Fruit fly (Drosophila melanogaster) whole organism, embryonic: ENCODE data around the gene BRWD3.

Experiments used
- Asciz ChIP-seq: fragments of 200-800 bp; sonication (Bioruptor generic); optimal IDR thresholded peaks from 2 replicates; lab custom pipeline; 2017; ENCODE audit warnings: missing biosample characterization, mild to moderate bottlenecking, missing genetic modification characterization, missing genetic modification reagents
- BtbVII ChIP-seq: fragments of 200-800 bp; sonication (Bioruptor generic); optimal IDR thresholded peaks from 3 replicates; lab custom pipeline; 2017; ENCODE audit warnings: missing biosample characterization, mild to moderate bottlenecking, missing genetic modification characterization
- CG10147 ChIP-seq: fragments of 200-800 bp; sonication (Bioruptor generic); optimal IDR thresholded peaks from 2 replicates; lab custom pipeline; 2019; ENCODE audit warnings: missing biosample characterization, mild to moderate bottlenecking, missing genetic modification characterization, moderate library complexity
- CG10565 ChIP-seq: fragments of 200-800 bp; sonication (Bioruptor generic); optimal IDR thresholded peaks from 3 replicates; lab custom pipeline; 2016; ENCODE audit warnings: missing biosample characterization, mild to moderate bottlenecking, missing genetic modification characterization
- CG10959 ChIP-seq: fragments of 200-800 bp; sonication (Bioruptor generic); IDR thresholded peaks from 2 replicates; pipeline ENCODE4 v1.3.6; 2022; ENCODE audit warnings: missing biosample characterization, missing genetic modification characterization
- CG12236 ChIP-seq: fragments of 200-800 bp; sonication (Bioruptor generic); optimal IDR thresholded peaks from 2 replicates; lab custom pipeline; 2016; ENCODE audit warnings: missing biosample characterization, missing genetic modification characterization
- CG13287 ChIP-seq: fragments of 200-800 bp; sonication (Bioruptor generic); IDR thresholded peaks from 2 replicates; pipeline ENCODE4 v1.3.6; 2022; ENCODE audit warnings: missing biosample characterization, missing genetic modification characterization; ENCODE audit not compliant: partially characterized antibody
- CG15696 ChIP-seq: fragments of 200-800 bp; sonication (Bioruptor generic); optimal IDR thresholded peaks from 2 replicates; lab custom pipeline; 2019; ENCODE audit warnings: missing biosample characterization, mild to moderate bottlenecking, missing genetic modification characterization, moderate library complexity
- CG1832 ChIP-seq: fragments of 200-800 bp; sonication (Bioruptor generic); optimal IDR thresholded peaks from 2 replicates; lab custom pipeline; 2017; ENCODE audit warnings: missing biosample characterization, mild to moderate bottlenecking, missing genetic modification characterization, inconsistent platforms
- CG18476 ChIP-seq: fragments of 200-800 bp; sonication (Bioruptor generic); optimal IDR thresholded peaks from 2 replicates; lab custom pipeline; 2016; ENCODE audit warnings: missing biosample characterization, mild to moderate bottlenecking, missing genetic modification characterization
- CG2116 ChIP-seq: fragments of 200-800 bp; sonication (Bioruptor generic); optimal IDR thresholded peaks from 3 replicates; lab custom pipeline; 2018; ENCODE audit warnings: missing biosample characterization, mild to moderate bottlenecking, missing genetic modification characterization
- CG2120 ChIP-seq: fragments of 200-800 bp; sonication (Bioruptor generic); optimal IDR thresholded peaks from 3 replicates; lab custom pipeline; 2016; ENCODE audit warnings: missing biosample characterization, missing genetic modification characterization
- CG3163 ChIP-seq: fragments of 200-800 bp; sonication (Bioruptor generic); optimal IDR thresholded peaks from 3 replicates; lab custom pipeline; 2016; ENCODE audit warnings: missing biosample characterization, missing genetic modification characterization
- CG33557 ChIP-seq: fragments of 200-800 bp; sonication (Bioruptor generic); optimal IDR thresholded peaks from 2 replicates; lab custom pipeline; 2019; ENCODE audit warnings: missing biosample characterization, mild to moderate bottlenecking, missing genetic modification characterization, moderate library complexity
- CG4424 ChIP-seq: fragments of 200-800 bp; sonication (Bioruptor generic); optimal IDR thresholded peaks from 3 replicates; lab custom pipeline; 2016; ENCODE audit warnings: missing biosample characterization, missing genetic modification characterization
- CG4820 ChIP-seq: fragments of 200-800 bp; sonication (Bioruptor generic); optimal IDR thresholded peaks from 3 replicates; lab custom pipeline; 2016; ENCODE audit warnings: missing biosample characterization, missing genetic modification characterization
- CG6765 ChIP-seq: fragments of 200-800 bp; sonication (Bioruptor generic); optimal IDR thresholded peaks from 3 replicates; lab custom pipeline; 2017; ENCODE audit warnings: missing biosample characterization, mild to moderate bottlenecking, missing genetic modification characterization
- Dll ChIP-seq: fragments of 200-800 bp; sonication (Bioruptor generic); IDR thresholded peaks from 4 replicates; pipeline ENCODE4 v1.3.6; 2022; ENCODE audit warnings: missing biosample characterization, missing genetic modification characterization; ENCODE audit not compliant: partially characterized antibody
- Doc3 ChIP-seq: fragments of 200-800 bp; sonication (Bioruptor generic); IDR thresholded peaks from 3 replicates; pipeline ENCODE4 v1.3.6; 2022; ENCODE audit warnings: missing biosample characterization, missing genetic modification characterization; ENCODE audit not compliant: partially characterized antibody
- Dref ChIP-seq: fragments of 200-800 bp; sonication (Bioruptor generic); IDR thresholded peaks from 2 replicates; pipeline ENCODE4 v1.3.6; 2022; ENCODE audit warnings: missing biosample characterization, missing genetic modification characterization
- Elba2 ChIP-seq: fragments of 200-800 bp; sonication (Bioruptor generic); optimal IDR thresholded peaks from 3 replicates; lab custom pipeline; 2016; ENCODE audit warnings: missing biosample characterization, missing genetic modification characterization
- H2.0 ChIP-seq: fragments of 200-800 bp; sonication (Bioruptor generic); IDR thresholded peaks from 2 replicates; pipeline ENCODE4 v1.3.6; 2022; ENCODE audit warnings: missing biosample characterization, missing genetic modification characterization
- HLH54F ChIP-seq: fragments of 200-800 bp; sonication (Bioruptor generic); optimal IDR thresholded peaks from 3 replicates; lab custom pipeline; 2016; ENCODE audit warnings: missing biosample characterization, missing genetic modification characterization
- Hr3 ChIP-seq: fragments of 200-800 bp; sonication (Bioruptor generic); optimal IDR thresholded peaks from 3 replicates; lab custom pipeline; 2016; ENCODE audit warnings: missing biosample characterization, missing genetic modification characterization
- Lpt ChIP-seq: fragments of >200 bp; optimal IDR thresholded peaks from 2 replicates; lab custom pipeline; 2018; ENCODE audit warnings: missing biosample characterization, missing genetic modification characterization
- Poxn ChIP-seq: fragments of 200-800 bp; sonication (Bioruptor generic); IDR thresholded peaks from 2 replicates; pipeline ENCODE4 v1.3.6; 2022; ENCODE audit warnings: missing biosample characterization, missing genetic modification characterization
- Rfx ChIP-seq: fragments of 200-800 bp; sonication (Bioruptor generic); IDR thresholded peaks from 2 replicates; pipeline ENCODE4 v1.3.6; 2022; ENCODE audit warnings: missing biosample characterization, missing genetic modification characterization
- Rx ChIP-seq: fragments of 200-800 bp; sonication (Bioruptor generic); IDR thresholded peaks from 2 replicates; pipeline ENCODE4 v1.3.6; 2022; ENCODE audit warnings: missing biosample characterization, missing genetic modification characterization
- Sry-β ChIP-seq: fragments of 200-800 bp; sonication (Bioruptor generic); optimal IDR thresholded peaks from 2 replicates; lab custom pipeline; 2018; ENCODE audit warnings: missing biosample characterization, mild to moderate bottlenecking, missing genetic modification characterization, moderate library complexity
- Usf ChIP-seq: fragments of 200-800 bp; sonication (Bioruptor generic); optimal IDR thresholded peaks from 2 replicates; lab custom pipeline; 2017; ENCODE audit warnings: missing genotype, missing biosample characterization, missing genetic modification characterization
- bigmax ChIP-seq: fragments of 200-800 bp; sonication (Bioruptor generic); optimal IDR thresholded peaks from 2 replicates; lab custom pipeline; 2018; ENCODE audit warnings: missing biosample characterization, mild to moderate bottlenecking, missing genetic modification characterization
- chn ChIP-seq: fragments of 200-800 bp; sonication (Bioruptor generic); optimal IDR thresholded peaks from 2 replicates; lab custom pipeline; 2016; ENCODE audit warnings: missing biosample characterization, missing genetic modification characterization
- dati ChIP-seq: fragments of 200-800 bp; sonication (Bioruptor generic); IDR thresholded peaks from 2 replicates; pipeline ENCODE4 v1.3.6; 2022; ENCODE audit warnings: missing biosample characterization, missing genetic modification characterization
- disco-r ChIP-seq: fragments of 200-800 bp; sonication (Bioruptor generic); optimal IDR thresholded peaks from 2 replicates; lab custom pipeline; 2016; ENCODE audit warnings: missing biosample characterization, missing genetic modification characterization
- ems ChIP-seq: fragments of 200-800 bp; sonication (Bioruptor generic); optimal IDR thresholded peaks from 3 replicates; lab custom pipeline; 2016; ENCODE audit warnings: missing biosample characterization, missing genetic modification characterization
- eve ChIP-seq, 2 experiments: fragments of >200 bp; optimal IDR thresholded peaks; 2 replicates each; lab custom pipeline; 2017; ENCODE audit warnings: missing biosample characterization in 2 of 2, missing genetic modification characterization in 2 of 2
- eyg ChIP-seq: fragments of 200-800 bp; sonication (Bioruptor generic); optimal IDR thresholded peaks from 3 replicates; lab custom pipeline; 2016; ENCODE audit warnings: missing biosample characterization, missing genetic modification characterization
- gfzf ChIP-seq: fragments of 200-800 bp; sonication (Bioruptor generic); optimal IDR thresholded peaks from 2 replicates; lab custom pipeline; 2016; ENCODE audit warnings: missing biosample characterization, mild to moderate bottlenecking, missing genetic modification characterization, moderate library complexity
- jumu ChIP-seq: fragments of 200-800 bp; sonication (Bioruptor generic); optimal IDR thresholded peaks from 3 replicates; lab custom pipeline; 2016; ENCODE audit warnings: missing biosample characterization, missing genetic modification characterization
- mam ChIP-seq: fragments of 200-800 bp; sonication (Bioruptor generic); optimal IDR thresholded peaks from 3 replicates; lab custom pipeline; 2016; ENCODE audit warnings: missing biosample characterization, missing genetic modification characterization
- pan ChIP-seq, 4 experiments: fragments of >200 bp in 3 of 4; fragments of 200-800 bp in 1 of 4; sonication (Bioruptor generic) in 1 of 4; optimal IDR thresholded peaks in 3 of 4; IDR thresholded peaks in 1 of 4; 2 replicates each; pipeline versions ENCODE4 v1.3.6 to Lab custom; 2017 to 2022; ENCODE audit warnings: missing biosample characterization in 2 of 4, missing genetic modification characterization in 2 of 4, mixed read lengths in 1 of 4
- pho ChIP-seq: fragments of 200-800 bp; sonication (Bioruptor generic); optimal IDR thresholded peaks from 2 replicates; lab custom pipeline; 2016; ENCODE audit warnings: missing biosample characterization, missing genetic modification characterization
- pum ChIP-seq: fragments of 200-800 bp; sonication (Bioruptor generic); optimal IDR thresholded peaks from 2 replicates; lab custom pipeline; 2016; ENCODE audit warnings: missing biosample characterization, missing genetic modification characterization
- slp2 ChIP-seq: fragments of 200-800 bp; sonication (Bioruptor generic); optimal IDR thresholded peaks from 2 replicates; lab custom pipeline; 2016; ENCODE audit warnings: missing biosample characterization, missing genetic modification characterization
- stwl ChIP-seq: fragments of 200-800 bp; sonication (Bioruptor generic); optimal IDR thresholded peaks from 3 replicates; lab custom pipeline; 2018; ENCODE audit warnings: missing biosample characterization, mild to moderate bottlenecking, missing genetic modification characterization, moderate library complexity
- toy ChIP-seq: fragments of 200-800 bp; sonication (Bioruptor generic); IDR thresholded peaks from 2 replicates; pipeline ENCODE4 v1.3.6; 2022; ENCODE audit warnings: missing biosample characterization, missing genetic modification characterization
- ttk ChIP-seq: fragments of 200-800 bp; sonication (Bioruptor generic); IDR thresholded peaks from 2 replicates; pipeline ENCODE4 v2.1.2; 2022; ENCODE audit warnings: missing biosample characterization, missing genetic modification characterization
- unc-4 ChIP-seq: fragments of 200-800 bp; sonication (Bioruptor generic); IDR thresholded peaks from 2 replicates; pipeline ENCODE4 v1.3.6; 2022; ENCODE audit warnings: missing biosample characterization, missing genetic modification characterization; ENCODE audit not compliant: partially characterized antibody
- wdn ChIP-seq: fragments of 200-800 bp; sonication (Bioruptor generic); IDR thresholded peaks from 2 replicates; pipeline ENCODE4 v1.3.6; 2022; ENCODE audit warnings: missing biosample characterization, missing genetic modification characterization

The BRWD3 gene

dm6 chr3R:24348420-24349190 lies 29.8 kb downstream of the BRWD3 start, which contains the start of the genes CG5746 and CG6454 (continued):
- TF ChIP-seq slp2 (GFP tag; lab: Kevin White, UChicago) (peak; percentile 48), ems (peak; percentile 40), Rfx (GFP tag; lab: Robert Waterston, UW) (no peak; the same call in 1 of the 2 replicates), CG18476 (peak; percentile 41), BtbVII (GFP tag; lab: Kevin White, UChicago) (no peak), disco-r (no peak), dati (GFP tag; lab: Robert Waterston, UW) (no peak), CG10959 (GFP tag; lab: Robert Waterston, UW) (no peak), HLH54F (peak; percentile 72), CG6765 (GFP tag; lab: Kevin White, UChicago) (peak; percentile 30), CG33557 (GFP tag; lab: Kevin White, UChicago) (peak; percentile 44), jumu (peak; percentile 61), Elba2 (GFP tag; lab: Kevin White, UChicago) (peak; percentile 10), pum (GFP tag; lab: Kevin White, UChicago) (peak; percentile 55), ttk (no peak), chn (GFP tag; lab: Kevin White, UChicago) (peak; percentile 65), Doc3 (GFP tag; lab: Robert Waterston, UW) (no peak), CG4424 (GFP tag; lab: Kevin White, UChicago) (no peak), Usf (GFP tag; lab: Kevin White, UChicago) (peak; percentile 12), Lpt (GFP tag; lab: Kevin White, UChicago) (no peak), Hr3 (GFP tag; lab: Kevin White, UChicago) (peak; percentile 73), Sry-β (GFP tag; lab: Kevin White, UChicago) (peak; percentile 85), CG12236 (no peak), Asciz (no peak), CG10147 (GFP tag; lab: Kevin White, UChicago) (no peak), eve (GFP tag; optimal IDR thresholded peaks at IDR 0.05; lab: Kevin White, UChicago) (no peak), Poxn (GFP tag; lab: Robert Waterston, UW) (no peak), CG15696 (peak; percentile 45), mam (peak; percentile 68), Dref (GFP tag; lab: Robert Waterston, UW) (no peak), CG2116 (GFP tag; lab: Kevin White, UChicago) (peak; percentile 55), CG4820 (peak; percentile 55), eyg (GFP tag; lab: Kevin White, UChicago) (peak; percentile 11), toy (GFP tag; lab: Robert Waterston, UW) (no peak), wdn (peak; percentile 45; the same call in 1 of the 2 replicates), Rx (GFP tag; lab: Robert Waterston, UW) (peak; percentile 31; the same call in 1 of the 2 replicates), Dll (GFP tag; lab: Robert Waterston, UW) (0 out of 4 replicates have a peak, but pooled peaks have one; percentile 19), bigmax (GFP tag; lab: Kevin White, UChicago) (no peak), pho (GFP tag; lab: Kevin White, UChicago) (peak; percentile 77), CG1832 (GFP tag; lab: Kevin White, UChicago) (no peak), CG2120 (GFP tag; lab: Kevin White, UChicago) (peak; percentile 82), CG10565 (no peak), pan (optimal IDR thresholded peaks at IDR 0.05; lab: Kevin White, UChicago) (no peak), pan (GFP tag; optimal IDR thresholded peaks at IDR 0.05 in 1 of 2, IDR thresholded peaks at IDR 0.05 in 1 of 2) (no peak), H2.0 (GFP tag; lab: Robert Waterston, UW) (0 out of 2 replicates have a peak, but pooled peaks have one; percentile 43), CG13287 (no peak), stwl (tag; lab: Kevin White, UChicago) (peak; percentile 48), CG3163 (GFP tag; lab: Kevin White, UChicago) (peak; percentile 56), unc-4 (GFP tag; lab: Robert Waterston, UW) (no peak), gfzf (GFP tag; lab: Kevin White, UChicago) (peak; percentile 76)
